Worm (Caenorhabditis elegans) whole organism, L4/young adult: ENCODE results near the gene nhr-137.

Source experiments
- W03F9.2 ChIP-seq: fragments of 150-350 bp; optimal IDR thresholded peaks from 2 replicates; lab custom pipeline; 2014; ENCODE audit warnings: missing biosample characterization, missing genetic modification characterization
- dao-5 ChIP-seq: sonication (generic microtip); optimal IDR thresholded peaks from 2 replicates; lab custom pipeline; 2016; ENCODE audit warnings: missing genotype, missing genetic modification characterization, moderate library complexity, missing compliant biosample characterization
- him-1 ChIP-seq: sonication (generic microtip); optimal IDR thresholded peaks from 2 replicates; lab custom pipeline; 2016; ENCODE audit warnings: missing genotype, missing genetic modification reagents, missing genetic modification characterization, missing compliant biosample characterization

nhr-137 gene

DNA sequence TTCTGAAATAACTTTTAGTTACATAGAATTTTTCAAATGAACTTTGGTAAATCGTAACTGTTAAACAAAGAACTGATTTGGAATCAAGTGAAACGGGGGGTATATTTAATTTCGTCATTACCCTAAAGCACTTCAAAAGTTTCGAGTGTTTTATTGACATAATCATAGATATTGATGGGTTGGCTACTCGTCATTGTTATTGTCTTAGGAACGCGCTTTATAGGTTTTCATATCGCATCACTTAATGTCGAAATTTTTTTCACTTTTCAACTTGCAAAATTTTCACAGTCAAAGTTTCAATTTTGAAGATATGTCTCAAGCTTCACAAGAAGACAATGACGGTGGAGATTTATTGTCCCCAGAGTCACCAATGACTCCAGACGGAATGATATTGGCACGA is 50.1 kb downstream of the nhr-137 start, which contains the start of gene kqt-1:
TSS of gene kqt-1 (plus strand) at position 301 of the 400 bp plus-strand sequence.
- TF ChIP-seq W03F9.2 (tag; lab: Kevin White, UChicago), result no peak
- TF ChIP-seq dao-5 (tag; lab: Kevin White, UChicago), result no peak
- no peak for TF ChIP-seq him-1 (tag; lab: Kevin White, UChicago)

DNA sequence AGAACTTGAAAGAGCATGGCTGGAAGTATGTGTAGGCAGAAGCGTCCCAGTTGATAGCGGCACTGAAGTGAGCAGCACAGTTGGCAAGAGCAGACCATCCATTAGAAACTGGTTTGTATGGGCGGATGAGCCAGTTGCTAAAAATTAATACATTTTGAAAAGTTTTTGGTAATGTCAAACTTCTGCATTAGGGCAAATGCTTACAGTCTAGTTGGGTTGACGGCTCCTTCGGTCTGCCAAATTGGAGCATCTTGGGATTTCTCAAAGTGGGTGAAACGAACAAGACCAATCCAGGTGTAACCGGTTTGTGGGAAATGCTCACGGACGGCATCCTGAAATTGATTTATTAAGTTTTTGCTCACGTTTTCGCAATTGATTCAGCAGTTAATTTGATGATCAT is 51.2 kb downstream of the nhr-137 start:
- no peak for TF ChIP-seq dao-5 (tag; lab: Kevin White, UChicago)
- TF ChIP-seq W03F9.2 (tag; lab: Kevin White, UChicago), result no peak
- TF ChIP-seq him-1 (tag; lab: Kevin White, UChicago), result no peak

DNA sequence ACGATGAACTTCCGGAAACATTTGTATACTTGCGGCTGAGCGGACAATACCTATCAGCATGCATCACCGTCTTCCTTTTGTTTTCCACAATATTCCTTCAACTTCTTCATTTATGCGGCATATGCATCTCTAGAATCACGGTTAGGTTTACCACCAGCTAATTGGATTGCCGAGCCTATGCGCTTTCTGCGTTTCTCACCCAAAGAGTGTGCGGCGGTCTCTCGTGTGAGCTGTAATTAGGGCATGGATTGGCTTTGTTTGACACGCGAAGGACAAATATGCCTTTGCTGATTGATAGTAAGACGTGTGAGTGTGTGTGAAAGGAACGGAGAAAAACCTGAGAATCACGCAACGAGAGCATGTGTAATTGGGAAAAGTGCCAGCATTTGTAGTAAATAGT is 55.3 kb downstream of the nhr-137 start:
- no peak for TF ChIP-seq W03F9.2 (tag; lab: Kevin White, UChicago)
- no peak for TF ChIP-seq dao-5 (tag; lab: Kevin White, UChicago)
- TF ChIP-seq him-1 (tag; lab: Kevin White, UChicago), result no peak
